Fruit fly (Drosophila melanogaster) whole organism, adult: ENCODE measurements around the gene CheA7a.

ENCODE experiments used
- CG11617 ChIP-seq: fragments of 200-800 bp; sonication (Bioruptor generic); optimal IDR thresholded peaks from 2 replicates; lab custom pipeline; 2017; ENCODE audit warnings: mild to moderate bottlenecking, missing biosample characterization, missing genetic modification reagents, missing genetic modification characterization
- CG12768 ChIP-seq: fragments of 200-800 bp; sonication (Bioruptor generic); optimal IDR thresholded peaks from 2 replicates; lab custom pipeline; 2017; ENCODE audit warnings: missing biosample characterization, missing genetic modification characterization, mild to moderate bottlenecking, moderate library complexity, missing genetic modification reagents
- CG14711 ChIP-seq: fragments of 200-800 bp; sonication (Bioruptor generic); optimal IDR thresholded peaks from 2 replicates; lab custom pipeline; 2018; ENCODE audit warnings: missing biosample characterization, mild to moderate bottlenecking, missing genetic modification characterization, moderate library complexity
- CG1620 ChIP-seq: fragments of 200-800 bp; sonication (Bioruptor generic); optimal IDR thresholded peaks from 2 replicates; lab custom pipeline; 2016; ENCODE audit warnings: missing biosample characterization, missing genetic modification characterization
- CG33017 ChIP-seq: fragments of 200-800 bp; sonication (Bioruptor generic); optimal IDR thresholded peaks from 2 replicates; lab custom pipeline; 2018; ENCODE audit warnings: missing biosample characterization, mild to moderate bottlenecking, missing genetic modification characterization, moderate library complexity
- CG5204 ChIP-seq: fragments of 200-800 bp; sonication (Bioruptor generic); optimal IDR thresholded peaks from 2 replicates; lab custom pipeline; 2016; ENCODE audit warnings: missing biosample characterization, missing genetic modification characterization
- CG7045 ChIP-seq: fragments of 200-800 bp; sonication (Bioruptor generic); optimal IDR thresholded peaks from 2 replicates; lab custom pipeline; 2017; ENCODE audit warnings: missing biosample characterization, mild to moderate bottlenecking, missing genetic modification characterization
- CG7101 ChIP-seq: fragments of 200-800 bp; sonication (Bioruptor generic); optimal IDR thresholded peaks from 2 replicates; lab custom pipeline; 2018; ENCODE audit warnings: missing biosample characterization, mild to moderate bottlenecking, missing genetic modification characterization, moderate library complexity
- Clk ChIP-seq: fragments of 200-800 bp; sonication (Bioruptor generic); optimal IDR thresholded peaks from 2 replicates; lab custom pipeline; 2017; ENCODE audit warnings: missing biosample characterization, missing genetic modification characterization
- Crg-1 ChIP-seq: fragments of 200-800 bp; sonication (Bioruptor generic); optimal IDR thresholded peaks from 2 replicates; lab custom pipeline; 2016; ENCODE audit warnings: missing biosample characterization, missing genetic modification characterization
- Hr96 ChIP-seq: fragments of 200-800 bp; sonication (Bioruptor generic); optimal IDR thresholded peaks from 2 replicates; lab custom pipeline; 2016; ENCODE audit warnings: missing biosample characterization, missing genetic modification characterization
- Mnt ChIP-seq: fragments of 200-800 bp; sonication (Bioruptor generic); optimal IDR thresholded peaks from 2 replicates; lab custom pipeline; 2016; ENCODE audit warnings: missing biosample characterization, mild to moderate bottlenecking, missing genetic modification characterization
- bab1 ChIP-seq: fragments of 200-800 bp; sonication (Bioruptor generic); optimal IDR thresholded peaks from 3 replicates; lab custom pipeline; 2019; ENCODE audit warnings: missing biosample characterization, mild to moderate bottlenecking, missing genetic modification characterization, moderate library complexity
- cic ChIP-seq: fragments of 200-800 bp; sonication (Bioruptor generic); optimal IDR thresholded peaks from 2 replicates; lab custom pipeline; 2017; ENCODE audit warnings: missing biosample characterization, mild to moderate bottlenecking, missing genetic modification characterization, moderate library complexity
- cnc ChIP-seq, 2 experiments: fragments of >200 bp; optimal IDR thresholded peaks; 2 replicates each; lab custom pipeline; 2017
- kay ChIP-seq: fragments of 200-800 bp; sonication (Bioruptor generic); peaks from one replicate; lab custom pipeline; 2016; ENCODE audit warnings: missing biosample characterization, missing genetic modification characterization, borderline replicate concordance
- ovo ChIP-seq: fragments of 200-800 bp; sonication (Bioruptor generic); optimal IDR thresholded peaks from 2 replicates; lab custom pipeline; 2016; ENCODE audit warnings: missing biosample characterization, missing genetic modification characterization
- pad ChIP-seq: fragments of 200-800 bp; sonication (Bioruptor generic); optimal IDR thresholded peaks from 3 replicates; lab custom pipeline; 2017; ENCODE audit warnings: missing biosample characterization, missing genetic modification characterization, mild to moderate bottlenecking, moderate library complexity, missing genetic modification reagents
- tj ChIP-seq: fragments of 200-800 bp; sonication (Bioruptor generic); optimal IDR thresholded peaks from 3 replicates; lab custom pipeline; 2017; ENCODE audit warnings: missing biosample characterization, mild to moderate bottlenecking, missing genetic modification characterization, moderate library complexity
- toe ChIP-seq: fragments of 200-800 bp; sonication (Bioruptor generic); optimal IDR thresholded peaks from 2 replicates; lab custom pipeline; 2016; ENCODE audit warnings: missing biosample characterization, missing genetic modification characterization

Gene CheA7a

dm6 chrX:7333858-7334800 is 43.8 kb upstream of the CheA7a start:
- no peak for TF ChIP-seq tj (GFP tag; lab: Kevin White, UChicago)
- TF ChIP-seq bab1 (GFP tag; lab: Kevin White, UChicago): peak; percentile 63
- TF ChIP-seq CG1620 (GFP tag; lab: Kevin White, UChicago): no peak

dm6 chrX:7334801-7335176 is 43.2 kb upstream of the CheA7a start:
- no peak for TF ChIP-seq CG33017
- no peak for TF ChIP-seq Mnt
- peak; percentile 51 for TF ChIP-seq bab1 (GFP tag; lab: Kevin White, UChicago)
- TF ChIP-seq kay: no peak
- peak; percentile 40 for TF ChIP-seq CG14711 (tag; lab: Kevin White, UChicago)
- TF ChIP-seq CG7101 (tag; lab: Kevin White, UChicago): peak; percentile 49

dm6 chrX:7335524-7335991 is 42.4 kb upstream of the CheA7a start:
- TF ChIP-seq CG14711 (tag; lab: Kevin White, UChicago) (no peak), CG7101 (tag; lab: Kevin White, UChicago) (peak; percentile 20)

dm6 chrX:7336121-7336961 is 41.6 kb upstream of the CheA7a start:
- TF ChIP-seq Clk (GFP tag; lab: Kevin White, UChicago): no peak
- TF ChIP-seq bab1 (GFP tag; lab: Kevin White, UChicago): peak; percentile 61
- TF ChIP-seq CG7101 (tag; lab: Kevin White, UChicago): no peak
- TF ChIP-seq CG11617 (GFP tag; lab: Kevin White, UChicago): no peak
- TF ChIP-seq cic (GFP tag; lab: Kevin White, UChicago): no peak
- no peak for TF ChIP-seq CG1620 (GFP tag; lab: Kevin White, UChicago)
- no peak for TF ChIP-seq Crg-1
- TF ChIP-seq toe (GFP tag; lab: Kevin White, UChicago): no peak
- peak; percentile 9 for TF ChIP-seq CG14711 (tag; lab: Kevin White, UChicago)
- TF ChIP-seq Mnt: no peak
- TF ChIP-seq CG33017: no peak
- no peak for TF ChIP-seq CG7045
- no peak for TF ChIP-seq kay
- no peak for TF ChIP-seq Hr96 (GFP tag; lab: Kevin White, UChicago)
- TF ChIP-seq tj (GFP tag; lab: Kevin White, UChicago): no peak
- no peak for TF ChIP-seq pad (GFP tag; lab: Kevin White, UChicago)

dm6 chrX:7336962-7337844 is 40.7 kb upstream of the CheA7a start, which contains the start of gene CBP:
Gene CBP (plus strand): TSS chrX:7337352.
- peak; percentile 2 for TF ChIP-seq CG1620 (GFP tag; lab: Kevin White, UChicago)
- peak; percentile 48 for TF ChIP-seq Hr96 (GFP tag; lab: Kevin White, UChicago)
- peak; percentile 60 for TF ChIP-seq CG7101 (tag; lab: Kevin White, UChicago)
- TF ChIP-seq cic (GFP tag; lab: Kevin White, UChicago): no peak
- no peak for TF ChIP-seq CG11617 (GFP tag; lab: Kevin White, UChicago)
- no peak for TF ChIP-seq Clk (GFP tag; lab: Kevin White, UChicago)
- no peak for TF ChIP-seq cnc (optimal IDR thresholded peaks at IDR 0.05; lab: Kevin White, UChicago)
- no peak for TF ChIP-seq CG12768
- no peak for TF ChIP-seq CG33017
- no peak for TF ChIP-seq Crg-1
- TF ChIP-seq CG7045: no peak
- no peak for TF ChIP-seq Mnt
- no peak for TF ChIP-seq toe (GFP tag; lab: Kevin White, UChicago)
- peak; percentile 41 for TF ChIP-seq CG14711 (tag; lab: Kevin White, UChicago)
- no peak for TF ChIP-seq tj (GFP tag; lab: Kevin White, UChicago)
- peak; percentile 69 for TF ChIP-seq bab1 (GFP tag; lab: Kevin White, UChicago)
- no peak for TF ChIP-seq ovo
- no peak for TF ChIP-seq CG5204 (GFP tag; lab: Kevin White, UChicago)
- no peak for TF ChIP-seq pad (GFP tag; lab: Kevin White, UChicago)
- no peak for TF ChIP-seq kay

dm6 chrX:7337975-7338374 is 40.0 kb upstream of the CheA7a start:
- TF ChIP-seq ovo (no peak), Hr96 (GFP tag; lab: Kevin White, UChicago) (no peak), cic (GFP tag; lab: Kevin White, UChicago) (no peak), pad (GFP tag; lab: Kevin White, UChicago) (peak; percentile 92), toe (GFP tag; lab: Kevin White, UChicago) (no peak), kay (no peak), CG33017 (no peak), CG7101 (tag; lab: Kevin White, UChicago) (no peak)
